Fruit fly (Drosophila melanogaster) whole organism, prepupa: ENCODE data around the gene CG31917.

ENCODE experiments used
- Blimp-1 ChIP-seq: fragments of 200-800 bp; sonication (Bioruptor generic); optimal IDR thresholded peaks from 3 replicates; lab custom pipeline; 2017; ENCODE audit warnings: missing biosample characterization, missing genetic modification characterization, mild to moderate bottlenecking, moderate library complexity, missing genetic modification reagents
- CG11762 ChIP-seq: fragments of 200-800 bp; sonication (Bioruptor generic); optimal IDR thresholded peaks from 3 replicates; lab custom pipeline; 2016; ENCODE audit warnings: missing biosample characterization, missing genetic modification characterization; ENCODE audit not compliant: insufficient read depth
- CG15336 ChIP-seq: fragments of 200-800 bp; sonication (Bioruptor generic); IDR thresholded peaks from 2 replicates; pipeline ENCODE4 v1.3.6; 2022; ENCODE audit warnings: missing biosample characterization, missing genetic modification characterization
- CG1621 ChIP-seq: fragments of 200-800 bp; sonication (Bioruptor generic); optimal IDR thresholded peaks from 3 replicates; lab custom pipeline; 2018; ENCODE audit warnings: missing biosample characterization, mild to moderate bottlenecking, missing genetic modification characterization
- CG34406 ChIP-seq: fragments of 200-800 bp; sonication (Bioruptor generic); optimal IDR thresholded peaks from 3 replicates; lab custom pipeline; 2016; ENCODE audit warnings: missing biosample characterization, missing genetic modification characterization
- CG3919 ChIP-seq: fragments of 200-800 bp; sonication (Bioruptor generic); optimal IDR thresholded peaks from 3 replicates; lab custom pipeline; 2016; ENCODE audit warnings: missing biosample characterization, missing genetic modification characterization
- CG4318 ChIP-seq: fragments of 200-800 bp; sonication (Bioruptor generic); optimal IDR thresholded peaks from 3 replicates; lab custom pipeline; 2017; ENCODE audit warnings: missing biosample characterization, mild to moderate bottlenecking, missing genetic modification characterization
- CG6276 ChIP-seq: fragments of 200-800 bp; sonication (Bioruptor generic); optimal IDR thresholded peaks from 2 replicates; lab custom pipeline; 2017; ENCODE audit warnings: missing biosample characterization, mild to moderate bottlenecking, missing genetic modification characterization
- CG6792 ChIP-seq: fragments of 200-800 bp; sonication (Bioruptor generic); optimal IDR thresholded peaks from 3 replicates; lab custom pipeline; 2016; ENCODE audit warnings: missing biosample characterization, missing genetic modification characterization
- CG6854 ChIP-seq: fragments of 200-800 bp; sonication (Bioruptor generic); optimal IDR thresholded peaks from 2 replicates; lab custom pipeline; 2017; ENCODE audit warnings: missing biosample characterization, mild to moderate bottlenecking, missing genetic modification characterization
- CG7368 ChIP-seq: fragments of 200-800 bp; sonication (Bioruptor generic); optimal IDR thresholded peaks from 3 replicates; lab custom pipeline; 2016; ENCODE audit warnings: missing biosample characterization, missing genetic modification characterization
- CG8119 ChIP-seq: fragments of 200-800 bp; sonication (Bioruptor generic); IDR thresholded peaks from 3 replicates; pipeline ENCODE4 v1.3.6; 2022; ENCODE audit warnings: missing biosample characterization, missing genetic modification characterization
- Eip75B ChIP-seq: fragments of 200-800 bp; sonication (Bioruptor generic); optimal IDR thresholded peaks from 3 replicates; lab custom pipeline; 2016; ENCODE audit warnings: missing biosample characterization, missing genetic modification characterization
- Eip78C ChIP-seq: fragments of 200-800 bp; sonication (Bioruptor generic); peaks from one replicate; lab custom pipeline; 2016; ENCODE audit warnings: missing biosample characterization, missing genetic modification characterization
- Ets96B ChIP-seq: fragments of 200-800 bp; optimal IDR thresholded peaks from 2 replicates; lab custom pipeline; 2019; ENCODE audit warnings: missing biosample characterization, mild to moderate bottlenecking, missing genetic modification characterization, moderate library complexity
- Lpt ChIP-seq: fragments of 200-800 bp; sonication (Bioruptor generic); optimal IDR thresholded peaks from 3 replicates; lab custom pipeline; 2016; ENCODE audit warnings: missing biosample characterization, missing genetic modification characterization
- Met ChIP-seq: fragments of 200-800 bp; sonication (Bioruptor generic); optimal IDR thresholded peaks from 3 replicates; lab custom pipeline; 2016; ENCODE audit warnings: missing biosample characterization, missing genetic modification characterization
- OdsH ChIP-seq: fragments of 200-800 bp; sonication (Bioruptor generic); optimal IDR thresholded peaks from 3 replicates; lab custom pipeline; 2016; ENCODE audit warnings: missing biosample characterization, missing genetic modification characterization
- Sox15 ChIP-seq: fragments of 200-800 bp; sonication (Bioruptor generic); optimal IDR thresholded peaks from 3 replicates; lab custom pipeline; 2016; ENCODE audit warnings: missing biosample characterization, missing genetic modification characterization
- cyc ChIP-seq: fragments of 200-800 bp; sonication (Bioruptor generic); optimal IDR thresholded peaks from 3 replicates; lab custom pipeline; 2016; ENCODE audit warnings: missing biosample characterization, missing genetic modification characterization
- fd59A ChIP-seq: fragments of 200-800 bp; sonication (Bioruptor generic); optimal IDR thresholded peaks from 2 replicates; lab custom pipeline; 2017; ENCODE audit warnings: missing biosample characterization, mild to moderate bottlenecking, missing genetic modification characterization, missing genetic modification reagents
- fkh ChIP-seq: fragments of 200-800 bp; sonication (Bioruptor generic); optimal IDR thresholded peaks from 3 replicates; lab custom pipeline; 2017; ENCODE audit warnings: missing biosample characterization, mild to moderate bottlenecking, missing genetic modification characterization, moderate library complexity
- net ChIP-seq: fragments of 200-800 bp; sonication (Bioruptor generic); optimal IDR thresholded peaks from 3 replicates; lab custom pipeline; 2016; ENCODE audit warnings: missing biosample characterization, missing genetic modification characterization
- pdm3 ChIP-seq: fragments of 200-800 bp; sonication (Bioruptor generic); optimal IDR thresholded peaks from 3 replicates; lab custom pipeline; 2016; ENCODE audit warnings: missing biosample characterization, missing genetic modification characterization
- salr ChIP-seq, 2 experiments: fragments of 200-800 bp; sonication (Bioruptor generic); optimal IDR thresholded peaks; 3 replicates each; lab custom pipeline; 2016 to 2018; ENCODE audit warnings: missing biosample characterization in 2 of 2, missing genetic modification characterization in 2 of 2, mild to moderate bottlenecking in 1 of 2
- ss ChIP-seq, 2 experiments: fragments of 200-800 bp; sonication (Bioruptor generic); optimal IDR thresholded peaks; 2 replicates in 1 of 2; 3 replicates in 1 of 2; lab custom pipeline; 2017 to 2018; ENCODE audit warnings: mild to moderate bottlenecking in 2 of 2, missing biosample characterization in 2 of 2, missing genetic modification characterization in 2 of 2, moderate library complexity in 1 of 2

Gene CG31917

dm6 chr2L:4997401-4998259 lies 13.0 kb downstream of the CG31917 start (continued):
- TF ChIP-seq Eip78C (GFP tag; lab: Kevin White, UChicago) (peak; percentile 100), CG11762 (GFP tag; lab: Kevin White, UChicago) (peak; percentile 99), CG6854 (GFP tag; lab: Kevin White, UChicago) (peak; percentile 98), CG3919 (GFP tag; lab: Kevin White, UChicago) (peak; percentile 100), CG6792 (GFP tag; lab: Kevin White, UChicago) (peak; percentile 99), CG15336 (GFP tag; lab: Robert Waterston, UW) (peak; percentile 99), Eip75B (peak; percentile 99), CG7368 (GFP tag; lab: Kevin White, UChicago) (peak; percentile 99), cyc (peak; percentile 99), Ets96B (tag; lab: Kevin White, UChicago) (peak; percentile 99)

DNA sequence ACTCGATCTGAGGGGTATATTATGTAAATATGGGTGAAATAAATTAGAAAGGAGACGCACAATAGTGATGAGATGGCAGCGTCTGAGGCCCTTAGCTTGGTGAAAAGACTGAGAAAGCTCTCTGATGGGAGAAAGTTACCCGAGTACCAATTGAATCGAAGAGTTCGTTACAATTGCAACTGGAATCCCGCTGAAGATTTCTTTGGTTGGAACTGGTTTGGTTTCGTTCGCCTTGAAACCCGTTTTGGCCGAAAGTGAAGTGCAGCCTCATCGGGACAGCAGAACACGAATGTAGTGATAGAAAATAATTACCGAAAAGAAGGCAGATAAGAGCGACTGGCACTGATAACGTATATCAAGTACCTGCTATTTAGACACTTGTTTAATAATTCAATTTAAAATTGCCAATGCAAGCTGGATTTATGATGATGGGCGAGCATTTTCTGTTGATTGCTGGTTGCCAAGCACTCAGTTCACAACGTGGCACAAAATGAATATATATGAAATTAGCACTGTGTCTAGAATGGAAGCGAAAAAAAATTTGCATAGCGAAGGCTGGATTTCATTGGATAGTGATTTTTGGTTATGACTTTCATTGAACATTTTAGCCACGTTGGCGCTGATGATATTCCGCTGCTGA lies 14.2 kb downstream of the CG31917 start:
- TF ChIP-seq CG8119 (GFP tag; lab: Robert Waterston, UW) (no peak), CG3919 (GFP tag; lab: Kevin White, UChicago) (no peak), Eip78C (GFP tag; lab: Kevin White, UChicago) (peak; percentile 58), Met (GFP tag; lab: Kevin White, UChicago) (no peak), fd59A (GFP tag; lab: Kevin White, UChicago) (no peak), Lpt (GFP tag; lab: Kevin White, UChicago) (no peak), ss (GFP tag; optimal IDR thresholded peaks at IDR 0.05; lab: Kevin White, UChicago) (no peak), CG34406 (GFP tag; lab: Kevin White, UChicago) (no peak), Blimp-1 (GFP tag; lab: Kevin White, UChicago) (peak; percentile 94)

dm6 chr2L:4995837-4996136 lies 14.8 kb downstream of the CG31917 start:
- TF ChIP-seq fkh: peak; percentile 27
- TF ChIP-seq CG34406 (GFP tag; lab: Kevin White, UChicago): no peak

dm6 chr2L:4995010-4995836 lies 15.4 kb downstream of the CG31917 start:
- TF ChIP-seq salr (GFP tag; optimal IDR thresholded peaks at IDR 0.05; lab: Kevin White, UChicago): no peak
- no peak for TF ChIP-seq CG1621
- no peak for TF ChIP-seq CG4318 (GFP tag; lab: Kevin White, UChicago)
- no peak for TF ChIP-seq OdsH (GFP tag; lab: Kevin White, UChicago)
- TF ChIP-seq Sox15 (GFP tag; lab: Kevin White, UChicago): no peak
- no peak for TF ChIP-seq pdm3 (GFP tag; lab: Kevin White, UChicago)

DNA sequence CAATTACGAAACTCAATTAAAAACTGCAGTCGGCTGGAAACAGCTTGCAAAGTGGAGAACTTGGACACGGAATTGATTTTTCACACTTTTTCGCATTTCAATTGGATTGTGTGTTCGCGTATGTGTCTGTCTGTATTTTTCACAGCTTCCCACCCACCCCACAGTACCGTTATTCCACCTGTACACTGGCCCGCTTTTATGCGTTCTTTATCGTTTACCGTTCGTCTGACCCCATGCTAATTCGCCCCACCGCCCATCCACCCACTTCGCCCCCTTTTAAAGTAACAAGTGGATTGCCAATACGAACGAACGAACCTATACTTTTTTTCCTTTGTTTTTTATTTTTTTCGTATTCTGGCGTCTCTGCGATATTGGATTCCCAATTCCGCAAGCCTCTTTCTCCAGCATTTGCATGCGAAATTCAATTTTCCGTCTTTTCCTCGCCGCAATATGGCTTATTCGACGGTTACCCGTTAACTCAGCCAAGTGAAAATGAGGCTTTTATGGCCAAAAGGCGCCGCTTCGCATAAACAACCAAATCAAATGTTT lies 28.5 kb downstream of the CG31917 start:
- TF ChIP-seq CG6276 (GFP tag; lab: Kevin White, UChicago) (no peak), fkh (no peak), net (GFP tag; lab: Kevin White, UChicago) (no peak)
- TF ChIP-seq, all 60 proteins: peak for 0
